Fruit fly (Drosophila melanogaster): ENCODE data around the gene CG7573.

- peak; percentile 88 for TF ChIP-seq fd96Ca (GFP tag; IDR thresholded peaks at IDR 0.05)
- TF ChIP-seq CG14655 (GFP tag; optimal IDR thresholded peaks at IDR 0.05), result peak; percentile 62
- TF ChIP-seq CG8159 (tag; optimal IDR thresholded peaks at IDR 0.05), result peak; percentile 44
- no peak for TF ChIP-seq gl (tag; optimal IDR thresholded peaks at IDR 0.05)
- peak; percentile 79 for TF ChIP-seq CG32121 (GFP tag; IDR thresholded peaks at IDR 0.05)
- no peak for TF ChIP-seq EcR (GFP tag; optimal IDR thresholded peaks at IDR 0.05)
- TF ChIP-seq CG17806 (tag; optimal IDR thresholded peaks at IDR 0.05), result peak; percentile 25
- TF ChIP-seq Pif1B (GFP tag; optimal IDR thresholded peaks at IDR 0.05), result peak; percentile 55
- peak; percentile 91 for TF ChIP-seq CG4496 (GFP tag; IDR thresholded peaks at IDR 0.05)
- TF ChIP-seq Snoo (tag; optimal IDR thresholded peaks at IDR 0.05), result no peak
- TF ChIP-seq CG10348 (GFP tag; IDR thresholded peaks at IDR 0.05), result no peak
- peak; percentile 24 for TF ChIP-seq CG8301 (tag; optimal IDR thresholded peaks at IDR 0.05)
- peak; percentile 70 for TF ChIP-seq Pif1A (GFP tag; optimal IDR thresholded peaks at IDR 0.05)
- TF ChIP-seq CG13204 (GFP tag; optimal IDR thresholded peaks at IDR 0.05), result no peak
These were observed 39.4 kb downstream of the CG7573 start for dm6 chr3L:11350680-11351665.
